Fruit fly (Drosophila melanogaster) whole organism, prepupa: ENCODE results near the gene CG2540.

Experiments used
- Blimp-1 ChIP-seq: fragments of 200-800 bp; sonication (Bioruptor generic); optimal IDR thresholded peaks from 3 replicates; lab custom pipeline; 2017; ENCODE audit warnings: missing biosample characterization, missing genetic modification characterization, mild to moderate bottlenecking, moderate library complexity, missing genetic modification reagents
- CG10631 ChIP-seq: fragments of 200-800 bp; sonication (Bioruptor generic); optimal IDR thresholded peaks from 2 replicates; lab custom pipeline; 2016; ENCODE audit warnings: missing biosample characterization, missing genetic modification characterization
- CG11294 ChIP-seq: fragments of 200-800 bp; sonication (Bioruptor generic); IDR thresholded peaks from 2 replicates; pipeline ENCODE4 v1.3.6; 2022; ENCODE audit warnings: missing biosample characterization, missing genetic modification characterization
- CG11902 ChIP-seq: fragments of 200-800 bp; sonication (Bioruptor generic); optimal IDR thresholded peaks from 3 replicates; lab custom pipeline; 2016; ENCODE audit warnings: missing biosample characterization, missing genetic modification characterization
- CG16779 ChIP-seq: fragments of 200-800 bp; sonication (Bioruptor generic); optimal IDR thresholded peaks from 3 replicates; lab custom pipeline; 2017; ENCODE audit warnings: missing biosample characterization, mild to moderate bottlenecking, missing genetic modification characterization
- CG31627 ChIP-seq: fragments of 200-800 bp; sonication (Bioruptor generic); optimal IDR thresholded peaks from 3 replicates; lab custom pipeline; 2016; ENCODE audit warnings: missing biosample characterization, missing genetic modification characterization
- CG3919 ChIP-seq: fragments of 200-800 bp; sonication (Bioruptor generic); optimal IDR thresholded peaks from 3 replicates; lab custom pipeline; 2016; ENCODE audit warnings: missing biosample characterization, missing genetic modification characterization
- CG4318 ChIP-seq: fragments of 200-800 bp; sonication (Bioruptor generic); optimal IDR thresholded peaks from 3 replicates; lab custom pipeline; 2017; ENCODE audit warnings: missing biosample characterization, mild to moderate bottlenecking, missing genetic modification characterization
- CG6163 ChIP-seq: fragments of 200-800 bp; sonication (Bioruptor generic); IDR thresholded peaks from 3 replicates; pipeline ENCODE4 v1.3.6; 2022; ENCODE audit warnings: missing biosample characterization, missing genetic modification characterization
- CG6276 ChIP-seq: fragments of 200-800 bp; sonication (Bioruptor generic); optimal IDR thresholded peaks from 2 replicates; lab custom pipeline; 2017; ENCODE audit warnings: missing biosample characterization, mild to moderate bottlenecking, missing genetic modification characterization
- CG6792 ChIP-seq: fragments of 200-800 bp; sonication (Bioruptor generic); optimal IDR thresholded peaks from 3 replicates; lab custom pipeline; 2016; ENCODE audit warnings: missing biosample characterization, missing genetic modification characterization
- CG6808 ChIP-seq: fragments of 200-800 bp; sonication (Bioruptor generic); optimal IDR thresholded peaks from 3 replicates; lab custom pipeline; 2017; ENCODE audit warnings: missing biosample characterization, missing genetic modification characterization, mild to moderate bottlenecking, moderate library complexity, missing genetic modification reagents
- CG7368 ChIP-seq: fragments of 200-800 bp; sonication (Bioruptor generic); optimal IDR thresholded peaks from 3 replicates; lab custom pipeline; 2016; ENCODE audit warnings: missing biosample characterization, missing genetic modification characterization
- CG8119 ChIP-seq: fragments of 200-800 bp; sonication (Bioruptor generic); IDR thresholded peaks from 3 replicates; pipeline ENCODE4 v1.3.6; 2022; ENCODE audit warnings: missing biosample characterization, missing genetic modification characterization
- CG8319 ChIP-seq: fragments of 200-800 bp; sonication (Bioruptor generic); optimal IDR thresholded peaks from 3 replicates; lab custom pipeline; 2016; ENCODE audit warnings: missing biosample characterization, missing genetic modification characterization
- CG8632 ChIP-seq: fragments of 200-800 bp; sonication (Bioruptor generic); optimal IDR thresholded peaks from 3 replicates; lab custom pipeline; 2016; ENCODE audit warnings: missing biosample characterization, missing genetic modification characterization
- CG9139 ChIP-seq: fragments of 200-800 bp; sonication (Bioruptor generic); optimal IDR thresholded peaks from 3 replicates; lab custom pipeline; 2017; ENCODE audit warnings: missing biosample characterization, mild to moderate bottlenecking, missing genetic modification characterization
- Eip75B ChIP-seq: fragments of 200-800 bp; sonication (Bioruptor generic); optimal IDR thresholded peaks from 3 replicates; lab custom pipeline; 2016; ENCODE audit warnings: missing biosample characterization, missing genetic modification characterization
- Eip78C ChIP-seq: fragments of 200-800 bp; sonication (Bioruptor generic); peaks from one replicate; lab custom pipeline; 2016; ENCODE audit warnings: missing biosample characterization, missing genetic modification characterization
- Eip93F ChIP-seq: fragments of 200-800 bp; sonication (Bioruptor generic); optimal IDR thresholded peaks from 2 replicates; lab custom pipeline; 2016; ENCODE audit warnings: missing biosample characterization, mild to moderate bottlenecking, missing genetic modification characterization
- Ets21C ChIP-seq: fragments of 200-800 bp; sonication (Bioruptor generic); optimal IDR thresholded peaks from 3 replicates; lab custom pipeline; 2016; ENCODE audit warnings: missing biosample characterization, missing genetic modification characterization
- Gug ChIP-seq: fragments of 200-800 bp; sonication (Bioruptor generic); IDR thresholded peaks from 2 replicates; pipeline ENCODE4 v1.3.6; 2022; ENCODE audit warnings: missing biosample characterization, missing genetic modification characterization
- Hr39 ChIP-seq: fragments of 200-800 bp; sonication (Bioruptor generic); optimal IDR thresholded peaks from 2 replicates; lab custom pipeline; 2016; ENCODE audit warnings: missing biosample characterization, missing genetic modification characterization
- Hr4 ChIP-seq: fragments of 200-800 bp; sonication (Bioruptor generic); optimal IDR thresholded peaks from 3 replicates; lab custom pipeline; 2016; ENCODE audit warnings: missing biosample characterization, missing genetic modification characterization
- Lpt ChIP-seq: fragments of 200-800 bp; sonication (Bioruptor generic); optimal IDR thresholded peaks from 3 replicates; lab custom pipeline; 2016; ENCODE audit warnings: missing biosample characterization, missing genetic modification characterization
- Met ChIP-seq: fragments of 200-800 bp; sonication (Bioruptor generic); optimal IDR thresholded peaks from 3 replicates; lab custom pipeline; 2016; ENCODE audit warnings: missing biosample characterization, missing genetic modification characterization
- OdsH ChIP-seq: fragments of 200-800 bp; sonication (Bioruptor generic); optimal IDR thresholded peaks from 3 replicates; lab custom pipeline; 2016; ENCODE audit warnings: missing biosample characterization, missing genetic modification characterization
- Sox14 ChIP-seq: fragments of 200-800 bp; sonication (Bioruptor generic); optimal IDR thresholded peaks from 3 replicates; lab custom pipeline; 2016; ENCODE audit warnings: missing biosample characterization, missing genetic modification characterization
- achi ChIP-seq: fragments of 200-800 bp; sonication (Bioruptor generic); optimal IDR thresholded peaks from 3 replicates; lab custom pipeline; 2016; ENCODE audit warnings: missing biosample characterization, missing genetic modification characterization
- acj6 ChIP-seq: fragments of 200-800 bp; sonication (Bioruptor generic); optimal IDR thresholded peaks from 3 replicates; lab custom pipeline; 2016; ENCODE audit warnings: missing biosample characterization, missing genetic modification characterization
- cyc ChIP-seq: fragments of 200-800 bp; sonication (Bioruptor generic); optimal IDR thresholded peaks from 3 replicates; lab custom pipeline; 2016; ENCODE audit warnings: missing biosample characterization, missing genetic modification characterization
- dac ChIP-seq: fragments of 200-800 bp; sonication (Bioruptor generic); optimal IDR thresholded peaks from 2 replicates; lab custom pipeline; 2017; ENCODE audit warnings: missing biosample characterization, mild to moderate bottlenecking, missing genetic modification characterization
- dsx ChIP-seq: fragments of 200-800 bp; optimal IDR thresholded peaks from 3 replicates; lab custom pipeline; 2019; ENCODE audit warnings: missing biosample characterization, mild to moderate bottlenecking, missing genetic modification characterization, moderate library complexity; ENCODE audit not compliant: poor library complexity, severe bottlenecking
- eg ChIP-seq: fragments of 200-800 bp; sonication (Bioruptor generic); IDR thresholded peaks from 3 replicates; pipeline ENCODE4 v1.3.6; 2022; ENCODE audit warnings: missing biosample characterization, missing genetic modification characterization
- esn ChIP-seq: fragments of 200-800 bp; sonication (Bioruptor generic); optimal IDR thresholded peaks from 2 replicates; lab custom pipeline; 2016; ENCODE audit warnings: missing biosample characterization, mild to moderate bottlenecking, missing genetic modification characterization, moderate library complexity
- fd59A ChIP-seq: fragments of 200-800 bp; sonication (Bioruptor generic); optimal IDR thresholded peaks from 2 replicates; lab custom pipeline; 2017; ENCODE audit warnings: missing biosample characterization, mild to moderate bottlenecking, missing genetic modification characterization, missing genetic modification reagents
- fd85E ChIP-seq: fragments of 200-800 bp; sonication (Bioruptor generic); optimal IDR thresholded peaks from 3 replicates; lab custom pipeline; 2016; ENCODE audit warnings: missing biosample characterization, missing genetic modification characterization
- fkh ChIP-seq: fragments of 200-800 bp; sonication (Bioruptor generic); optimal IDR thresholded peaks from 3 replicates; lab custom pipeline; 2017; ENCODE audit warnings: missing biosample characterization, mild to moderate bottlenecking, missing genetic modification characterization, moderate library complexity
- lz ChIP-seq: fragments of 200-800 bp; sonication (Bioruptor generic); optimal IDR thresholded peaks from 3 replicates; lab custom pipeline; 2016; ENCODE audit warnings: missing biosample characterization, missing genetic modification characterization
- net ChIP-seq: fragments of 200-800 bp; sonication (Bioruptor generic); optimal IDR thresholded peaks from 3 replicates; lab custom pipeline; 2016; ENCODE audit warnings: missing biosample characterization, missing genetic modification characterization
- salr ChIP-seq, 2 experiments: fragments of 200-800 bp; sonication (Bioruptor generic); optimal IDR thresholded peaks; 3 replicates each; lab custom pipeline; 2016 to 2018; ENCODE audit warnings: missing biosample characterization in 2 of 2, missing genetic modification characterization in 2 of 2, mild to moderate bottlenecking in 1 of 2
- ss ChIP-seq, 2 experiments: fragments of 200-800 bp; sonication (Bioruptor generic); optimal IDR thresholded peaks; 2 replicates in 1 of 2; 3 replicates in 1 of 2; lab custom pipeline; 2017 to 2018; ENCODE audit warnings: mild to moderate bottlenecking in 2 of 2, missing biosample characterization in 2 of 2, missing genetic modification characterization in 2 of 2, moderate library complexity in 1 of 2
- svp ChIP-seq: fragments of 200-800 bp; sonication (Bioruptor generic); peaks from one replicate; lab custom pipeline; 2016; ENCODE audit warnings: missing biosample characterization, missing genetic modification characterization

CG2540 gene

dm6 chrX:12651613-12652012, 21.9 kb downstream of the CG2540 start:
- TF ChIP-seq CG6163 (0 out of 3 replicates have a peak, but pooled peaks have one; percentile 11), CG4318 (GFP tag; lab: Kevin White, UChicago) (no peak)

- peak; percentile 21 for TF ChIP-seq achi (GFP tag; lab: Kevin White, UChicago)
- TF ChIP-seq Met, result peak; percentile 36
- no peak for TF ChIP-seq dac (GFP tag; lab: Kevin White, UChicago)
- no peak for TF ChIP-seq CG4318 (GFP tag; lab: Kevin White, UChicago)
- no peak for TF ChIP-seq CG7368 (GFP tag; lab: Kevin White, UChicago)
- TF ChIP-seq CG6792 (GFP tag; lab: Kevin White, UChicago), result no peak
- TF ChIP-seq CG9139, result no peak
- TF ChIP-seq Lpt (GFP tag; lab: Kevin White, UChicago), result no peak
- no peak for TF ChIP-seq CG8319 (GFP tag; lab: Kevin White, UChicago)
- TF ChIP-seq lz (GFP tag; lab: Kevin White, UChicago), result peak; percentile 58
- TF ChIP-seq CG8119 (GFP tag; lab: Robert Waterston, UW), result no peak
- TF ChIP-seq Blimp-1 (GFP tag; lab: Kevin White, UChicago), result no peak
- TF ChIP-seq fd59A (GFP tag; lab: Kevin White, UChicago), result no peak
- TF ChIP-seq Ets21C, result peak; percentile 25
- TF ChIP-seq CG6808 (GFP tag; lab: Kevin White, UChicago), result no peak
- no peak for TF ChIP-seq svp (GFP tag; lab: Kevin White, UChicago)
- no peak for TF ChIP-seq CG8632 (GFP tag; lab: Kevin White, UChicago)
- peak; percentile 50 for TF ChIP-seq Hr39 (GFP tag; lab: Kevin White, UChicago)
- peak; percentile 48 for TF ChIP-seq cyc
- TF ChIP-seq Eip78C (GFP tag; lab: Kevin White, UChicago), result peak; percentile 53
- TF ChIP-seq CG16779 (tag; lab: Kevin White, UChicago), result no peak
- TF ChIP-seq salr (GFP tag; optimal IDR thresholded peaks at IDR 0.05; lab: Kevin White, UChicago), result no peak
- no peak for TF ChIP-seq eg (GFP tag; lab: Robert Waterston, UW)
- peak; percentile 17 for TF ChIP-seq acj6 (GFP tag; lab: Kevin White, UChicago)
- TF ChIP-seq CG3919, result peak; percentile 51
- no peak for TF ChIP-seq net
- TF ChIP-seq OdsH (GFP tag; lab: Kevin White, UChicago), result no peak
- no peak for TF ChIP-seq ss (GFP tag; optimal IDR thresholded peaks at IDR 0.05; lab: Kevin White, UChicago)
- no peak for TF ChIP-seq CG6276 (GFP tag; lab: Kevin White, UChicago)
- TF ChIP-seq fd85E (GFP tag; lab: Kevin White, UChicago), result no peak
- TF ChIP-seq dsx (GFP tag; lab: Kevin White, UChicago), result no peak
- TF ChIP-seq CG31627 (GFP tag; lab: Kevin White, UChicago), result peak; percentile 52
- TF ChIP-seq Eip75B (GFP tag; lab: Kevin White, UChicago), result no peak
- peak; percentile 42 for TF ChIP-seq CG10631
- peak; percentile 18 for TF ChIP-seq Eip93F
- TF ChIP-seq Gug (GFP tag; lab: Robert Waterston, UW), result no peak
- TF ChIP-seq esn (GFP tag; lab: Kevin White, UChicago), result peak; percentile 15
- no peak for TF ChIP-seq Hr4 (GFP tag; lab: Kevin White, UChicago)
- TF ChIP-seq fkh (GFP tag; lab: Kevin White, UChicago), result no peak
- TF ChIP-seq Sox14 (GFP tag; lab: Kevin White, UChicago), result peak; percentile 48
- no peak for TF ChIP-seq CG11294
- TF ChIP-seq CG11902 (GFP tag; lab: Kevin White, UChicago), result peak; percentile 29
Measured at dm6 chrX:12653574-12653973, 23.9 kb downstream of the CG2540 start, which contains the start of gene CkIalpha. CkIalpha (plus strand) TSS chrX:12653626.
